Worm (Caenorhabditis elegans) whole organism, L1 larva: Measurements from ENCODE around the gene R02D5.10.

Source experiments
- Y116A8C.19 ChIP-seq: sonication (generic microtip); optimal IDR thresholded peaks from 2 replicates; lab custom pipeline; 2016; ENCODE audit warnings: missing compliant biosample characterization, missing genetic modification characterization, borderline replicate concordance
- elt-2 ChIP-seq: sonication (generic microtip); optimal IDR thresholded peaks from 2 replicates; lab custom pipeline; 2016; ENCODE audit warnings: missing genetic modification characterization, mild to moderate bottlenecking, inconsistent platforms, missing compliant biosample characterization, missing genetic modification reagents
- lin-35 ChIP-seq, 2 experiments: fragments of 150-350 bp; optimal IDR thresholded peaks; 2 replicates each; lab custom pipeline; 2014; ENCODE audit warnings: missing biosample characterization in 2 of 2, missing genetic modification characterization in 2 of 2, missing genetic modification reagents in 2 of 2
- mep-1 ChIP-seq: fragments of 150-350 bp; optimal IDR thresholded peaks from 2 replicates; lab custom pipeline; 2014; ENCODE audit warnings: missing biosample characterization, missing genetic modification characterization
- unc-130 ChIP-seq: fragments of 150-350 bp; optimal IDR thresholded peaks from 2 replicates; lab custom pipeline; 2017; ENCODE audit warnings: missing biosample characterization, missing genetic modification characterization, inconsistent platforms

- TF ChIP-seq mep-1 (tag; lab: Kevin White, UChicago) (no peak), Y116A8C.19 (tag; lab: Kevin White, UChicago) (no peak), lin-35 (GFP tag; optimal IDR thresholded peaks at IDR 0.05; lab: Kevin White, UChicago) (no peak), elt-2 (tag; lab: Kevin White, UChicago) (no peak), unc-130 (tag; lab: Kevin White, UChicago) (no peak)
Measured at ce11 chrV:14472229-14472628, 9.9 kb upstream of the R02D5.10 start, which contains the start of gene clec-227.
